Worm (Caenorhabditis elegans) whole organism, L1 larva: ENCODE results near the gene utx-1.
"Not testable (repeated sequence)": the region's sequence is repeated elsewhere in the genome, so short reads cannot be mapped to it uniquely, and the experiment has no call there.

Experiments
- C16A3.4 ChIP-seq: fragments of 150-350 bp; optimal IDR thresholded peaks from 2 replicates; lab custom pipeline; 2014; ENCODE audit warnings: missing biosample characterization, missing genetic modification characterization
- F16B12.6 ChIP-seq: fragments of 150-350 bp; optimal IDR thresholded peaks from 2 replicates; lab custom pipeline; 2014; ENCODE audit warnings: missing biosample characterization, missing genetic modification characterization
- Y116A8C.19 ChIP-seq: sonication (generic microtip); optimal IDR thresholded peaks from 2 replicates; lab custom pipeline; 2016; ENCODE audit warnings: missing compliant biosample characterization, missing genetic modification characterization, borderline replicate concordance
- alr-1 ChIP-seq: fragments of 200-800 bp; sonication (Bioruptor generic); optimal IDR thresholded peaks from 2 replicates; lab custom pipeline; 2018; ENCODE audit warnings: borderline replicate concordance, mild to moderate bottlenecking, missing genetic modification characterization, missing compliant biosample characterization
- blmp-1 ChIP-seq: fragments of 150-350 bp; optimal IDR thresholded peaks from 2 replicates; lab custom pipeline; 2014; ENCODE audit warnings: missing biosample characterization, missing genetic modification characterization
- ceh-8 ChIP-seq: fragments of 200-800 bp; sonication (Bioruptor generic); optimal IDR thresholded peaks from 2 replicates; lab custom pipeline; 2018; ENCODE audit warnings: mild to moderate bottlenecking, missing genetic modification characterization, moderate library complexity, missing compliant biosample characterization
- ceh-88 ChIP-seq: fragments of 200-800 bp; sonication (Bioruptor generic); IDR thresholded peaks from 2 replicates; pipeline ENCODE4 v1.3.6; 2022; ENCODE audit warnings: missing genetic modification characterization, missing compliant biosample characterization
- ceh-90 ChIP-seq: sonication (generic microtip); optimal IDR thresholded peaks from 2 replicates; lab custom pipeline; 2016; ENCODE audit warnings: missing genetic modification characterization, missing compliant biosample characterization
- dpl-1 ChIP-seq, 3 experiments: fragments of 150-350 bp in 2 of 3; sonication (generic microtip) in 1 of 3; optimal IDR thresholded peaks; 2 replicates each; lab custom pipeline; 2014 to 2017; ENCODE audit warnings: missing biosample characterization in 3 of 3, missing genetic modification characterization in 3 of 3, missing genetic modification reagents in 3 of 3
- dsc-1 ChIP-seq: sonication (generic microtip); optimal IDR thresholded peaks from 2 replicates; lab custom pipeline; 2016; ENCODE audit warnings: mild to moderate bottlenecking, missing genetic modification characterization, missing compliant biosample characterization
- efl-3 ChIP-seq: fragments of 200-800 bp; sonication (Bioruptor generic); optimal IDR thresholded peaks from 2 replicates; lab custom pipeline; 2018; ENCODE audit warnings: mild to moderate bottlenecking, missing genetic modification characterization, missing compliant biosample characterization
- egl-13 ChIP-seq: sonication (generic microtip); optimal IDR thresholded peaks from 2 replicates; lab custom pipeline; 2016; ENCODE audit warnings: missing genotype, missing genetic modification reagents, missing genetic modification characterization, missing compliant biosample characterization
- elt-3 ChIP-seq, 6 experiments: fragments of 150-350 bp in 1 of 6; sonication (generic microtip); optimal IDR thresholded peaks; 2 replicates each; lab custom pipeline; 2017 to 2018; ENCODE audit warnings: missing biosample characterization in 6 of 6, missing genetic modification characterization in 6 of 6, inconsistent platforms in 1 of 6
- fkh-10 ChIP-seq: sonication (generic microtip); optimal IDR thresholded peaks from 2 replicates; lab custom pipeline; 2017; ENCODE audit warnings: missing biosample characterization, missing genetic modification reagents, missing genetic modification characterization
- fkh-8 ChIP-seq: sonication (generic microtip); optimal IDR thresholded peaks from 2 replicates; lab custom pipeline; 2016; ENCODE audit warnings: mild to moderate bottlenecking, missing genetic modification characterization, missing compliant biosample characterization
- fos-1 ChIP-seq: fragments of 150-350 bp; optimal IDR thresholded peaks from 2 replicates; lab custom pipeline; 2014; ENCODE audit warnings: missing biosample characterization, missing genetic modification characterization
- grh-1 ChIP-seq: fragments of 200-800 bp; sonication (Bioruptor generic); IDR thresholded peaks from 2 replicates; pipeline ENCODE4 v1.3.6; 2022; ENCODE audit warnings: missing genetic modification reagents, missing genetic modification characterization, missing compliant biosample characterization
- hlh-17 ChIP-seq: fragments of 200-800 bp; sonication (Bioruptor generic); optimal IDR thresholded peaks from 2 replicates; lab custom pipeline; 2018; ENCODE audit warnings: missing genetic modification characterization, mild to moderate bottlenecking, missing compliant biosample characterization, moderate library complexity, borderline replicate concordance
- hpl-2 ChIP-seq: fragments of 150-350 bp; optimal IDR thresholded peaks from 2 replicates; lab custom pipeline; 2014; ENCODE audit warnings: missing biosample characterization, missing genetic modification reagents, missing genetic modification characterization
- isw-1 ChIP-seq: fragments of 200-800 bp; sonication (Bioruptor generic); IDR thresholded peaks from 2 replicates; pipeline ENCODE4 v1.3.6; 2022; ENCODE audit warnings: missing genetic modification characterization, missing compliant biosample characterization
- jun-1 ChIP-seq: fragments of 150-350 bp; optimal IDR thresholded peaks from 2 replicates; lab custom pipeline; 2014; ENCODE audit warnings: missing biosample characterization, missing genetic modification reagents, missing genetic modification characterization
- lin-14 ChIP-seq: fragments of 200-800 bp; sonication (Bioruptor generic); optimal IDR thresholded peaks from 2 replicates; lab custom pipeline; 2018; ENCODE audit warnings: mild to moderate bottlenecking, missing genetic modification characterization, moderate library complexity, missing compliant biosample characterization
- lir-3 ChIP-seq: sonication (generic microtip); optimal IDR thresholded peaks from 2 replicates; lab custom pipeline; 2016; ENCODE audit warnings: mild to moderate bottlenecking, missing genetic modification characterization, moderate library complexity, missing compliant biosample characterization; ENCODE audit not compliant: poor library complexity
- mep-1 ChIP-seq: fragments of 150-350 bp; optimal IDR thresholded peaks from 2 replicates; lab custom pipeline; 2014; ENCODE audit warnings: missing biosample characterization, missing genetic modification characterization
- nhr-20 ChIP-seq: sonication (generic microtip); optimal IDR thresholded peaks from 2 replicates; lab custom pipeline; 2016; ENCODE audit warnings: mild to moderate bottlenecking, missing genetic modification characterization, missing compliant biosample characterization
- nhr-237 ChIP-seq: fragments of 150-350 bp; optimal IDR thresholded peaks from 2 replicates; lab custom pipeline; 2014; ENCODE audit warnings: missing biosample characterization, missing genetic modification characterization
- nhr-47 ChIP-seq: sonication (generic microtip); optimal IDR thresholded peaks from 2 replicates; lab custom pipeline; 2016; ENCODE audit warnings: mild to moderate bottlenecking, missing genetic modification characterization, moderate library complexity, missing compliant biosample characterization
- nhr-85 ChIP-seq: sonication (generic microtip); peaks from one replicate; lab custom pipeline; 2016; ENCODE audit warnings: missing genetic modification characterization, inconsistent platforms, missing compliant biosample characterization
- nhr-90 ChIP-seq: sonication (generic microtip); optimal IDR thresholded peaks from 2 replicates; lab custom pipeline; 2016; ENCODE audit warnings: mild to moderate bottlenecking, missing genetic modification characterization, missing compliant biosample characterization; ENCODE audit not compliant: poor library complexity
- pag-3 ChIP-seq: sonication (generic microtip); optimal IDR thresholded peaks from 2 replicates; lab custom pipeline; 2017; ENCODE audit warnings: missing genetic modification characterization, mild to moderate bottlenecking, missing compliant biosample characterization, antibody characterized with exemption, borderline replicate concordance; ENCODE audit not compliant: insufficient read depth
- pax-3 ChIP-seq: fragments of 200-800 bp; sonication (Bioruptor generic); optimal IDR thresholded peaks from 2 replicates; lab custom pipeline; 2018; ENCODE audit warnings: mild to moderate bottlenecking, missing genetic modification characterization, moderate library complexity, missing compliant biosample characterization
- pqm-1 ChIP-seq: sonication (generic microtip); optimal IDR thresholded peaks from 3 replicates; lab custom pipeline; 2017; ENCODE audit warnings: missing biosample characterization, missing genetic modification characterization
- rnt-1 ChIP-seq: sonication (generic microtip); optimal IDR thresholded peaks from 2 replicates; lab custom pipeline; 2016; ENCODE audit warnings: mild to moderate bottlenecking, missing genetic modification characterization, moderate library complexity, missing compliant biosample characterization
- skn-1 ChIP-seq: fragments of 150-350 bp; optimal IDR thresholded peaks from 2 replicates; lab custom pipeline; 2014; ENCODE audit warnings: missing biosample characterization, missing genetic modification characterization
- snpc-4 ChIP-seq: fragments of 150-350 bp; optimal IDR thresholded peaks from 2 replicates; lab custom pipeline; 2014; ENCODE audit warnings: missing biosample characterization, missing genetic modification characterization
- snu-23 ChIP-seq: sonication (generic microtip); optimal IDR thresholded peaks from 2 replicates; lab custom pipeline; 2016; ENCODE audit warnings: missing genetic modification characterization, missing compliant biosample characterization
- sptf-1 ChIP-seq: fragments of 150-350 bp; optimal IDR thresholded peaks from 2 replicates; lab custom pipeline; 2014; ENCODE audit warnings: missing biosample characterization, missing genetic modification characterization
- unc-130 ChIP-seq: fragments of 150-350 bp; optimal IDR thresholded peaks from 2 replicates; lab custom pipeline; 2017; ENCODE audit warnings: missing biosample characterization, missing genetic modification characterization, inconsistent platforms
- unc-30 ChIP-seq: sonication (generic microtip); optimal IDR thresholded peaks from 2 replicates; lab custom pipeline; 2017; ENCODE audit warnings: missing biosample characterization, missing genetic modification characterization
- unc-62 ChIP-seq: fragments of 150-350 bp; optimal IDR thresholded peaks from 2 replicates; lab custom pipeline; 2014; ENCODE audit warnings: missing biosample characterization, missing genetic modification reagents, missing genetic modification characterization
- unc-86 ChIP-seq: sonication (generic microtip); optimal IDR thresholded peaks from 2 replicates; lab custom pipeline; 2016; ENCODE audit warnings: missing genetic modification characterization, missing compliant biosample characterization
- vab-15 ChIP-seq: sonication (generic microtip); optimal IDR thresholded peaks from 2 replicates; lab custom pipeline; 2017; ENCODE audit warnings: missing genotype, mild to moderate bottlenecking, missing genetic modification characterization, missing compliant biosample characterization
- xbp-1 ChIP-seq: sonication (generic microtip); optimal IDR thresholded peaks from 2 replicates; lab custom pipeline; 2016; ENCODE audit warnings: missing genetic modification characterization, missing compliant biosample characterization
- zip-4 ChIP-seq: fragments of 200-800 bp; sonication (Bioruptor generic); optimal IDR thresholded peaks from 2 replicates; lab custom pipeline; 2018; ENCODE audit warnings: mild to moderate bottlenecking, missing genetic modification characterization, moderate library complexity, missing compliant biosample characterization
- ztf-4 ChIP-seq: fragments of 150-350 bp; optimal IDR thresholded peaks from 2 replicates; lab custom pipeline; 2014; ENCODE audit warnings: missing biosample characterization, missing genetic modification characterization

The utx-1 gene

DNA sequence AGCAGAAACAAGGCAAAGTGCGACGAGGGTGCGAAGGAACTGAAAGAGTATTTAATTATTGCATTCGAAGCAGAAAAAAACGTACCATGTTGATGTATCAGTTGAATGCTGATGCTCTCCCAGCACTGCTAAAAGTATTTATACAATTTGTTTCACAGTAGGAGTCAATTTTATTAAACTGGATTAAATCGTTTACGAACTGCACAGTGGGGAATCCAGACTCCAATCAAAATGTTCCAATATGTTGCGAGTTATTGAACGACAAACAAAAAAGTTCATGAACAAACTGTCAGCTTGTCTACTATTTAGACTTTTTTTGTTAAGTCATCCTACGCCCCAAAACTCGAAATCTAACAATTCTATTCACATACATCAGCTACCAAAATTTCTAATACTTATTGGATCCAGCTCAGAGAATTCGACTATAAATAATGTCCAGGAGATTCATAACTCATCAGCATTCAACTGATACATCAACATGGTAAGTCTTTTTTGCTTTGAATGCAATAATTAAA, 18.6 kb upstream of the utx-1 start, which contains the start of the genes nspc-4 and nspc-5:
TSS of gene nspc-4 (minus strand) at position 101 of the 515 bp plus-strand sequence.
TSS of gene nspc-5 (plus strand) at position 465 of the 515 bp plus-strand sequence.
- TF ChIP-seq hpl-2 (GFP tag; lab: Kevin White, UChicago); grh-1 (GFP tag; lab: Robert Waterston, UW); Y116A8C.19 (tag; lab: Kevin White, UChicago): not testable (repeated sequence)

DNA sequence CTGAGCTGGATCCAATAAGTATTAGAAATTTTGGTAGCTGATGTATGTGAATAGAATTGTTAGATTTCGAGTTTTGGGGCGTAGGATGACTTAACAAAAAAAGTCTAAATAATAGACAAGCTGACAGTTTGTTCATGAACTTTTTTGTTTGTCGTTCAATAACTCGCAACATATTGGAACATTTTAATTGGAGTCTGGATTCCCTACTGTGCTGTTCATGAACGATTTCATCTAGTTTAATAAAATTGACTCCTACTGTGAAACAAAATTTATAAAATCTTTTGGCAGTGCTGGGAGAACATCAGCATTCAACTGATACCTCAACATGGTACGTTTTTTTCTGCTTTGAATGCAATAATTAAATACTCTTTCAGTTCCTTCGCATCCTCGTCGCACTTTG, 15.4 kb upstream of the utx-1 start, which contains the start of gene nspc-7:
TSS of gene nspc-7 (plus strand) at position 301 of the 400 bp plus-strand sequence.
- not testable (repeated sequence) for TF ChIP-seq hlh-17 (GFP tag; lab: Kevin White, UChicago); sptf-1; nhr-85 (tag; lab: Kevin White, UChicago)

DNA sequence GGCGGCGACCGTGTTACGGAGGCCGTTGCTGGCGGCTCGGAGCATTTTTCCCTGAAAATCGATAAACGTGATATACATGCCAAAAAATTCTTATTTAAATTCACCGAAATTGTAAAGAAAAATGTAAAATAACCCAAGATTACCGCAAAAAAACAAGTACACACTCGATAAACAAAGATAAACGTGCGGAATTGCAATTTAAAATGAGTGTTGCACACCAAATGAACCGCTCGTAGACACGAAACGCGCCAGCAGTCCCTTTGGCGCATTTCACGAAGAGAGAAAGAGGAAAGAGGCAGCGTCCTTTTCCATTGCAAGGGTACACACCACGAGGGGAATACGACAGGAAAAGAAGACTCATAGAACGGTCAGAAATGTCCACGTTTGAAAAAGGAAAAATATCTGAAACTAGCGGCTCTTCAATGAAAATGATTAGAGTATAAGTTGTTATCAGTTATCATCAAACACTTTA, 10.9 kb upstream of the utx-1 start, which contains the start of gene sdha-1:
TSS of gene sdha-1 (minus strand) at position 51 of the 472 bp plus-strand sequence.
- TF ChIP-seq grh-1 (GFP tag; lab: Robert Waterston, UW) (peak; percentile 63), C16A3.4 (tag; lab: Kevin White, UChicago) (peak; percentile 93), snpc-4 (tag; lab: Kevin White, UChicago) (peak; percentile 63), efl-3 (GFP tag; lab: Kevin White, UChicago) (no peak), lin-14 (peak; percentile 97), jun-1 (peak; percentile 84), isw-1 (peak; percentile 57), F16B12.6 (tag; lab: Kevin White, UChicago) (peak; percentile 41), alr-1 (tag; lab: Kevin White, UChicago) (no peak), xbp-1 (tag; lab: Kevin White, UChicago) (peak; percentile 91), ceh-90 (tag; lab: Kevin White, UChicago) (no peak), pax-3 (tag; lab: Kevin White, UChicago) (peak; percentile 61), unc-86 (peak; percentile 82), unc-130 (tag; lab: Kevin White, UChicago) (peak; percentile 83), zip-4 (GFP tag; lab: Kevin White, UChicago) (peak; percentile 53), vab-15 (tag; lab: Kevin White, UChicago) (no peak), hlh-17 (GFP tag; lab: Kevin White, UChicago) (no peak), ztf-4 (tag; lab: Kevin White, UChicago) (peak; percentile 83), fkh-8 (tag; lab: Kevin White, UChicago) (peak; percentile 87), dpl-1 (GFP tag; optimal IDR thresholded peaks at IDR 0.05; lab: Kevin White, UChicago) (peak; percentile 66 to 82 (median 79)), ceh-8 (GFP tag; lab: Kevin White, UChicago) (no peak), mep-1 (tag; lab: Kevin White, UChicago) (peak; percentile 96), nhr-237 (tag; lab: Kevin White, UChicago) (peak; percentile 41), dsc-1 (tag; lab: Kevin White, UChicago) (peak; percentile 76), lir-3 (tag; lab: Kevin White, UChicago) (peak; percentile 62), skn-1 (peak; percentile 79), nhr-47 (tag; lab: Kevin White, UChicago) (peak; percentile 88), snu-23 (GFP tag; lab: Kevin White, UChicago) (peak; percentile 96), fkh-10 (GFP tag; lab: Kevin White, UChicago) (peak; percentile 59), blmp-1 (tag; lab: Kevin White, UChicago) (peak; percentile 89), unc-30 (tag; lab: Kevin White, UChicago) (no peak), hpl-2 (GFP tag; lab: Kevin White, UChicago) (peak; percentile 4), fos-1 (tag; lab: Kevin White, UChicago) (peak; percentile 65), rnt-1 (tag; lab: Kevin White, UChicago) (peak; percentile 90), egl-13 (tag; lab: Kevin White, UChicago) (peak; percentile 74), nhr-85 (tag; lab: Kevin White, UChicago) (peak; percentile 93), pqm-1 (tag; lab: Kevin White, UChicago) (no peak), pag-3 (tag; lab: Kevin White, UChicago) (peak; percentile 56), elt-3 (tag; optimal IDR thresholded peaks at IDR 0.05; lab: Kevin White, UChicago) (peak in 3 of 6 experiments; percentile 42 to 87 (median 63)), nhr-90 (peak; percentile 90), ceh-88 (GFP tag; lab: Robert Waterston, UW) (peak; percentile 66; the same call in 1 of the 2 replicates), nhr-20 (tag; lab: Kevin White, UChicago) (peak; percentile 94), unc-62 (GFP tag; lab: Kevin White, UChicago) (no peak)
